Worm (Caenorhabditis elegans): ENCODE data around the gene fbxc-52.

- TF ChIP-seq sox-2 (GFP tag; IDR thresholded peaks at IDR 0.05) = no peak
- TF ChIP-seq eyg-1 (tag; optimal IDR thresholded peaks at IDR 0.05) = no peak
Observed at ce11 chrII:3670956-3671355, 46.1 kb upstream of the fbxc-52 start, which contains the start of gene srx-98.

All from whole organism, late embryonic.